Fruit fly (Drosophila melanogaster) whole organism, wandering third instar larva: ENCODE measurements around the gene alpha-Est5.
A peak's percentile ranks its signal among the peaks of the same experiment; 100 is the strongest.

Experiments used
- Dfd ChIP-seq: fragments of >200 bp; optimal IDR thresholded peaks from 2 replicates; lab custom pipeline; 2017; ENCODE audit warnings: missing biosample characterization, missing genetic modification characterization
- GATAd ChIP-seq: sonication (Bioruptor generic); optimal IDR thresholded peaks from 2 replicates; lab custom pipeline; 2016; ENCODE audit warnings: missing biosample characterization, missing genetic modification characterization
- Mio ChIP-seq: sonication (Bioruptor generic); optimal IDR thresholded peaks from 2 replicates; lab custom pipeline; 2016; ENCODE audit warnings: missing biosample characterization, missing genetic modification characterization
- OdsH ChIP-seq: fragments of 200-800 bp; sonication (Bioruptor generic); optimal IDR thresholded peaks from 2 replicates; lab custom pipeline; 2016; ENCODE audit warnings: missing biosample characterization, mild to moderate bottlenecking, missing genetic modification characterization
- dsf ChIP-seq: sonication (Bioruptor generic); optimal IDR thresholded peaks from 2 replicates; lab custom pipeline; 2016; ENCODE audit warnings: missing biosample characterization, missing genetic modification characterization, borderline replicate concordance
- foxo ChIP-seq, 2 experiments: fragments of 200-800 bp; sonication (Bioruptor generic); optimal IDR thresholded peaks; 2 replicates in 1 of 2; 3 replicates in 1 of 2; lab custom pipeline; 2016 to 2017; ENCODE audit warnings: missing biosample characterization in 2 of 2, missing genetic modification characterization in 2 of 2
- h ChIP-seq: fragments of 200-800 bp; sonication (Bioruptor generic); optimal IDR thresholded peaks from 3 replicates; lab custom pipeline; 2016; ENCODE audit warnings: missing biosample characterization, mild to moderate bottlenecking, missing genetic modification characterization
- lola ChIP-seq: fragments of >200 bp; optimal IDR thresholded peaks from 2 replicates; lab custom pipeline; 2017; ENCODE audit warnings: missing biosample characterization, missing genetic modification characterization
- pan ChIP-seq: fragments of >200 bp; optimal IDR thresholded peaks from 2 replicates; lab custom pipeline; 2017
- sage ChIP-seq: fragments of 200-800 bp; sonication (Bioruptor generic); optimal IDR thresholded peaks from 2 replicates; lab custom pipeline; 2016; ENCODE audit warnings: missing biosample characterization, mild to moderate bottlenecking, missing genetic modification characterization

DNA sequence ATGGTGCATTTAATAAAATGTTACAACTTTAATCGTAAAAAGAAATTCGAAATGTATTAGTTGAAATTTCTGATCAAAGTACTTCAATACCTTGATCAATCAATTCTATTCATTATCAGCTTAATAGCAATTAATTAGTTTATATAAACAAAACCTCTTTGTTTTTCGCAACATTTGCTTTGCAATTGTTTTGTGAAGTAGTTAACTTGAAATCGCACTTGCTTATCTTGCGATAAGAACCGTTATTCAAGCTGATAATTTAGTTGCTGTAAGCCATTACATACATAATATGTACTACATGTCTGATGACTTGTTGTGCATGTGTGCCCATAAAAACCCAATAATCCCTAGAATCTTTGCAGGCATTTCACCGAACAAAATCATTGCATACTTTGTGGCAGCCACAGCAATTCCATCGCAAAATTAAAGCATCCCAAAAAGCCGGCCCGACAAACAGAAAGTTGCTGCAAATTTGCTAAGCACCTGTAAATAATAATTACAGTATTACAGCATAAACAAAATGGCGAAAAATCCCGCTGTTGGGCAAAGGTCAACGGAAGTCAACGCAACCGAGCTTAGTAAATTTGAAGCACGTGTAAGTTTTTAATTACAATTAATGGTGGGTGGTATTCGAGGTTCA, 27.9 kb downstream of the alpha-Est5 start:
- no peak for TF ChIP-seq GATAd (GFP tag; lab: Kevin White, UChicago)
- no peak for TF ChIP-seq pan (lab: Kevin White, UChicago)
- TF ChIP-seq foxo (GFP tag; optimal IDR thresholded peaks at IDR 0.05; lab: Kevin White, UChicago) = no peak
- no peak for TF ChIP-seq Mio
- no peak for TF ChIP-seq OdsH (GFP tag; lab: Kevin White, UChicago)
- TF ChIP-seq lola (GFP tag; lab: Kevin White, UChicago) = peak; percentile 86
- no peak for TF ChIP-seq dsf (GFP tag; lab: Kevin White, UChicago)
- no peak for TF ChIP-seq Dfd
- no peak for TF ChIP-seq h (GFP tag; lab: Kevin White, UChicago)
- TF ChIP-seq sage (GFP tag; lab: Kevin White, UChicago) = no peak
